Fruit fly (Drosophila melanogaster): Measurements from ENCODE around the gene org-1.

Gene org-1

dm6 chrX:8496362-8496761 lies 41.5 kb upstream of the org-1 start:
- TF ChIP-seq CG9948 (tag; optimal IDR thresholded peaks at IDR 0.05) (no peak), EcR (GFP tag; optimal IDR thresholded peaks at IDR 0.05) (no peak), Ets98B (GFP tag; IDR thresholded peaks at IDR 0.05) (no peak), CG10348 (GFP tag; IDR thresholded peaks at IDR 0.05) (no peak)

- TF ChIP-seq rn (GFP tag; IDR thresholded peaks at IDR 0.05): no peak
- no peak for TF ChIP-seq D1 (tag; optimal IDR thresholded peaks at IDR 0.05)
- no peak for TF ChIP-seq CG12605 (GFP tag; IDR thresholded peaks at IDR 0.05)
- no peak for TF ChIP-seq Ets98B (GFP tag; IDR thresholded peaks at IDR 0.05)
- TF ChIP-seq CG34367 (tag; optimal IDR thresholded peaks at IDR 0.05): no peak
- TF ChIP-seq gl (tag; optimal IDR thresholded peaks at IDR 0.05): no peak
- no peak for TF ChIP-seq CG9948 (tag; optimal IDR thresholded peaks at IDR 0.05)
- TF ChIP-seq CG17806 (tag; optimal IDR thresholded peaks at IDR 0.05): no peak
- TF ChIP-seq CG10348 (GFP tag; IDR thresholded peaks at IDR 0.05): no peak
- TF ChIP-seq CG8301 (tag; optimal IDR thresholded peaks at IDR 0.05): no peak
- TF ChIP-seq CG8159 (tag; optimal IDR thresholded peaks at IDR 0.05): no peak
- no peak for TF ChIP-seq Snoo (tag; optimal IDR thresholded peaks at IDR 0.05)
- TF ChIP-seq CG32121 (GFP tag; IDR thresholded peaks at IDR 0.05): no peak
Observed at dm6 chrX:8493473-8493872, 38.6 kb upstream of the org-1 start.

dm6 chrX:8492849-8493248 lies 38.0 kb upstream of the org-1 start:
- TF ChIP-seq gl (tag; optimal IDR thresholded peaks at IDR 0.05) (peak; percentile 36), rn (GFP tag; IDR thresholded peaks at IDR 0.05) (no peak; the same call in 1 of the 2 replicates), D1 (tag; optimal IDR thresholded peaks at IDR 0.05) (no peak), EcR (GFP tag; optimal IDR thresholded peaks at IDR 0.05) (no peak), CG34367 (tag; optimal IDR thresholded peaks at IDR 0.05) (peak; percentile 65), CG4496 (GFP tag; IDR thresholded peaks at IDR 0.05) (peak; percentile 93), CG32121 (GFP tag; IDR thresholded peaks at IDR 0.05) (peak; percentile 85), Snoo (tag; optimal IDR thresholded peaks at IDR 0.05) (peak; percentile 77), CG9948 (tag; optimal IDR thresholded peaks at IDR 0.05) (peak; percentile 69), Pif1B (GFP tag; optimal IDR thresholded peaks at IDR 0.05) (peak; percentile 78), CG8159 (tag; optimal IDR thresholded peaks at IDR 0.05) (peak; percentile 78), CG10348 (GFP tag; IDR thresholded peaks at IDR 0.05) (no peak), CG12605 (GFP tag; IDR thresholded peaks at IDR 0.05) (peak; percentile 87), CG14655 (GFP tag; optimal IDR thresholded peaks at IDR 0.05) (peak; percentile 79), CG8301 (tag; optimal IDR thresholded peaks at IDR 0.05) (peak; percentile 72), Pif1A (GFP tag; optimal IDR thresholded peaks at IDR 0.05) (peak; percentile 73), CG17806 (tag; optimal IDR thresholded peaks at IDR 0.05) (peak; percentile 70), Ets98B (GFP tag; IDR thresholded peaks at IDR 0.05) (peak; percentile 92), fd96Ca (GFP tag; IDR thresholded peaks at IDR 0.05) (peak; percentile 92), CG15710 (tag; optimal IDR thresholded peaks at IDR 0.05) (peak; percentile 81), CG13204 (GFP tag; optimal IDR thresholded peaks at IDR 0.05) (no peak)

- TF ChIP-seq CG12605 (GFP tag; IDR thresholded peaks at IDR 0.05) (0 out of 2 replicates have a peak, but pooled peaks have one; percentile 25), CG15710 (tag; optimal IDR thresholded peaks at IDR 0.05) (peak; percentile 38), CG10348 (GFP tag; IDR thresholded peaks at IDR 0.05) (no peak), CG17806 (tag; optimal IDR thresholded peaks at IDR 0.05) (peak; percentile 12), D1 (tag; optimal IDR thresholded peaks at IDR 0.05) (no peak), Pif1A (GFP tag; optimal IDR thresholded peaks at IDR 0.05) (peak; percentile 56), Ets98B (GFP tag; IDR thresholded peaks at IDR 0.05) (peak; percentile 26; the same call in 1 of the 2 replicates), gl (tag; optimal IDR thresholded peaks at IDR 0.05) (no peak), CG32121 (GFP tag; IDR thresholded peaks at IDR 0.05) (0 out of 2 replicates have a peak, but pooled peaks have one; percentile 21), rn (GFP tag; IDR thresholded peaks at IDR 0.05) (no peak), fd96Ca (GFP tag; IDR thresholded peaks at IDR 0.05) (peak; percentile 63), CG8159 (tag; optimal IDR thresholded peaks at IDR 0.05) (peak; percentile 30), EcR (GFP tag; optimal IDR thresholded peaks at IDR 0.05) (no peak), CG13204 (GFP tag; optimal IDR thresholded peaks at IDR 0.05) (no peak), CG14655 (GFP tag; optimal IDR thresholded peaks at IDR 0.05) (peak; percentile 38), Snoo (tag; optimal IDR thresholded peaks at IDR 0.05) (peak; percentile 10), CG8301 (tag; optimal IDR thresholded peaks at IDR 0.05) (peak; percentile 44), CG4496 (GFP tag; IDR thresholded peaks at IDR 0.05) (no peak; the same call in 2 of the 3 replicates), Pif1B (GFP tag; optimal IDR thresholded peaks at IDR 0.05) (peak; percentile 10), CG9948 (tag; optimal IDR thresholded peaks at IDR 0.05) (peak; percentile 41), CG34367 (tag; optimal IDR thresholded peaks at IDR 0.05) (peak; percentile 34)
Observed at dm6 chrX:8491452-8492046, 36.7 kb upstream of the org-1 start.

dm6 chrX:8490976-8491345 lies 36.1 kb upstream of the org-1 start:
- TF ChIP-seq CG14655 (GFP tag; optimal IDR thresholded peaks at IDR 0.05): peak; percentile 13
- TF ChIP-seq fd96Ca (GFP tag; IDR thresholded peaks at IDR 0.05): no peak
- no peak for TF ChIP-seq CG10348 (GFP tag; IDR thresholded peaks at IDR 0.05)
- peak; percentile 23 for TF ChIP-seq CG17806 (tag; optimal IDR thresholded peaks at IDR 0.05)
- TF ChIP-seq CG34367 (tag; optimal IDR thresholded peaks at IDR 0.05): no peak
- TF ChIP-seq Snoo (tag; optimal IDR thresholded peaks at IDR 0.05): no peak
- TF ChIP-seq CG9948 (tag; optimal IDR thresholded peaks at IDR 0.05): peak; percentile 14
- no peak for TF ChIP-seq CG4496 (GFP tag; IDR thresholded peaks at IDR 0.05)
- peak; percentile 11 for TF ChIP-seq CG8301 (tag; optimal IDR thresholded peaks at IDR 0.05)
- TF ChIP-seq gl (tag; optimal IDR thresholded peaks at IDR 0.05): no peak
- no peak for TF ChIP-seq Ets98B (GFP tag; IDR thresholded peaks at IDR 0.05)
- peak; percentile 26 for TF ChIP-seq CG15710 (tag; optimal IDR thresholded peaks at IDR 0.05)
- TF ChIP-seq D1 (tag; optimal IDR thresholded peaks at IDR 0.05): no peak
- peak; percentile 31 for TF ChIP-seq CG8159 (tag; optimal IDR thresholded peaks at IDR 0.05)
